Worm (Caenorhabditis elegans): ENCODE measurements around the gene deb-1.

DNA sequence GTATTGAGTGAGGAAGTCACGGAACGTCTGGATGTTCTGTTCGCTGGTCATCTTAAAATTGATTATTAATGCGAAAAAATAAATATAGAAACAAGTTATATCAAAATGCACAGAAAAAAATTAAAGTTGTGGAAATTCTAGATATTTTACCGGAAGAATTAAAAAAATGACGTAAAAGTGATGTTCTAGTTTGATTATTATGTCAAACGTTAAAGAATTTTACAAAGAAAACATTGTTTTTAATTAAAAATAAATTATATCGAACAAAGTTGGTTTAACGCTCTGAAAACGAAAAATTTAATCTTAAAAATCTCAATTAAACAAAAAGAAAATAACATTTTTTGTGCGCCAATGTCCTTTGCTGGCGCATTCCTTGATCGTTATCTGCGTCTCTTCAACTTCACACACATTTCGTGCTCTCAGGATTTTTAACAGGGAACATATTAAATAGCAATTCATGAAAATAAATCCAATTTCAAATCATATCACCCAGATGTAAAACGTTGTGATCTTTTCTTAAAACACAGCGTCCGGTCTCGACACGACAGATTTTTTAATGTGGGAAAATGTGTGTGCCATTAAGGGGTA lies 49.4 kb downstream of the deb-1 start, which contains the start of gene tin-9.1:
- TF ChIP-seq klf-2 (GFP tag; conservative IDR thresholded peaks at IDR 0.05) (no peak), T22C8.4 (GFP tag; IDR thresholded peaks at IDR 0.05) (no peak), ref-1 (GFP tag; conservative IDR thresholded peaks at IDR 0.05) (no peak), med-1 (GFP tag; optimal IDR thresholded peaks at IDR 0.05; ENCODE audit: insufficient read depth) (no peak), flt-1 (GFP tag; IDR thresholded peaks at IDR 0.05) (no peak)
